Fruit fly (Drosophila melanogaster): ENCODE results near the gene osa.
A peak's percentile ranks its signal among the peaks of the same experiment; 100 is the strongest.

osa gene

DNA sequence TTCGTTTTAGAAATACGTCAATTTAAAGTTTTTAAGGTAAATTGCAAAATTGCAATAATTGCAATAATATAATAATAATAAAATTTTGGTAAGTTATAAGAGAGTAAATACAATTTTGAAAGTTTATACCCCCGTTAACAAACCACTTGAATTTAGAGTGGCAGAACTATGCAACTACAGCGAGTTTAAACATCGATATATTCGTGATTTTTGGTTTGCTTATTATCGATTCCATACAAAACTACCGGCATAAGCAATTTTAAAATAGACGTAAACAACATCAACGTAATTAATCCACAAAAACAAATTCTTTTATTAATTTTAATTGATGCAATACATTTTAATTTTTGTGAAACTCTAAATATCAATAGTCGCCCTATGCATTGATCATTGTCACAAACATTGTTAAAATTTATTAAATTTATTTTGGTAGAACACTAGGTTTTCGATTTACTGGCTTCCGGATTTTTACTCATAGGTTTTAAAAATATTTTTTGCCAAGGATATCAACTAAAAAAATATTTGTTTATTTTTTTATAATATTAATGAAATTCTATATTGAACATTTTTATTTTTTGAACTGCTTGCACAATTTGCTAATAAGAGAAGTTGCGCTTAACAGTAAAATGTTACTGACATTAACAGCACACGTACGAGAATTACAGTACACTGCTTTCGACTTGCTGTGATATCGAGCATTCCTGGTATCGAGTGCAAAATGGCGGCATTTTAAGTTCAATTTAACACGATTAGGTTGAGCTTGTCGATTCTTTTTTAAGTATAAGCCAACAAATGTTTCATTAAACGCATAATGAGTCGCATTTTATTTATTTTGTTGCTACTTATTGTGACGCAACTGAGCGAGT, 843 bp upstream of the osa start, which contains the start of gene Pxt (continued):
- no peak for TF ChIP-seq prd (optimal IDR thresholded peaks at IDR 0.05)
- TF ChIP-seq prd (GFP tag; IDR thresholded peaks at IDR 0.05): no peak
- no peak for TF ChIP-seq Oli (tag; optimal IDR thresholded peaks at IDR 0.05)
- peak; percentile 16 for TF ChIP-seq Med (GFP tag)
- TF ChIP-seq scrt (GFP tag; optimal IDR thresholded peaks at IDR 0.05): no peak
- no peak for TF ChIP-seq hth (optimal IDR thresholded peaks at IDR 0.05)
- TF ChIP-seq CG1603 (tag; optimal IDR thresholded peaks at IDR 0.05): peak; percentile 15
- TF ChIP-seq ash1 (GFP tag; optimal IDR thresholded peaks at IDR 0.05): no peak
- TF ChIP-seq Bgb (GFP tag; IDR thresholded peaks at IDR 0.05; ENCODE audit: partially characterized antibody): peak; percentile 3; the same call in 1 of the 2 replicates
- TF ChIP-seq Hr3 (GFP tag; optimal IDR thresholded peaks at IDR 0.05): no peak
- TF ChIP-seq CG13424 (tag; optimal IDR thresholded peaks at IDR 0.05): no peak

DNA sequence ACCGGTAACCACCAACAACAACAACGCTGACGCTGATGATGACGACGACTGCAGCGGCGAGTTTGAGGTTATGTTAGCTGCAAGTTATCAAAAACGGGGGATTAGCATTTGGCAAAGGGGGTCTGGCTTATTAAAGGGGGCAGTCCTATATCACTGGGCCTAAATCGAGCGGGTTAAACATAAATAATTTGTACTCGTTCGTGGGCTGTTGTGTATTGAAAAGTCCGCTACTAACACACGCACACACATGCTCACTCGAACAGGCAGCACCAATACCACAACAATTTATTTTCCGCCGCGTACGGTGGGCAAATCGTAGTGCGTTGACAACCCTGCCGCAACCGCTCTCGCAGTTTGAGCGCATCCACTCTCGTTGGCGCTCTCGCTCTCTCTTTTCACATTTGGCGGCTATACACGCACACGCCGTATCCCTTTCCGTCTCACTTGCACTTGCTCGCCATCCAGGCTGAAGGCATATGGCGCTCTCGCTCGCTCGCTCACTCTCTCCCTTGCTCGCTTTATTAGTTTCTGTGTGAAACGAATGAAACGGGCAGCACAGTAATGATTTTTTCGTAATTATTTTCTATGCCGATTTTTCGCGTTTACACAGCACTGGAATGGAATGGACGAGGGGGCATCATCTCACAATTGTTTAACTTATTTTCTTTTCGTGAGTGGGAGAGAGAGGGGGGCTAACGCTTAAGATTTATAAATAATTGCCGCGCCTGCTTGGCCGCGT, 1.1 kb downstream of the osa start:
- TF ChIP-seq CG4360 (GFP tag; IDR thresholded peaks at IDR 0.05) (no peak), CG2120 (GFP tag; optimal IDR thresholded peaks at IDR 0.05) (peak; percentile 60), HLH3B (GFP tag; IDR thresholded peaks at IDR 0.05) (no peak), twi (tag; optimal IDR thresholded peaks at IDR 0.05) (no peak), CG6689 (GFP tag; IDR thresholded peaks at IDR 0.05) (no peak), sima (GFP tag; optimal IDR thresholded peaks at IDR 0.05) (no peak), jing (GFP tag; optimal IDR thresholded peaks at IDR 0.05) (no peak), ro (GFP tag; IDR thresholded peaks at IDR 0.05) (no peak), abd-A (tag; optimal IDR thresholded peaks at IDR 0.05) (peak; percentile 94), Kr (GFP tag; optimal IDR thresholded peaks at IDR 0.05) (no peak), CG8765 (GFP tag; IDR thresholded peaks at IDR 0.05) (no peak), chm (GFP tag; IDR thresholded peaks at IDR 0.05) (no peak), gcm2 (GFP tag; optimal IDR thresholded peaks at IDR 0.05) (peak; percentile 5), kni (GFP tag; optimal IDR thresholded peaks at IDR 0.05) (peak; percentile 44), CG4820 (GFP tag; optimal IDR thresholded peaks at IDR 0.05) (no peak), CG8089 (GFP tag; optimal IDR thresholded peaks at IDR 0.05) (no peak), ac (GFP tag; optimal IDR thresholded peaks at IDR 0.05) (peak; percentile 24), CG11560 (tag; IDR thresholded peaks at IDR 0.05) (no peak), CG10654 (GFP tag; optimal IDR thresholded peaks at IDR 0.05) (no peak), mam (GFP tag; optimal IDR thresholded peaks at IDR 0.05) (no peak), vvl (GFP tag; IDR thresholded peaks at IDR 0.05) (no peak), CG6791 (GFP tag; IDR thresholded peaks at IDR 0.05; ENCODE audit: partially characterized antibody) (no peak), CG30403 (GFP tag; optimal IDR thresholded peaks at IDR 0.05) (no peak), Hr3 (GFP tag; optimal IDR thresholded peaks at IDR 0.05) (no peak), wek (GFP tag; optimal IDR thresholded peaks at IDR 0.05) (peak; percentile 9), MTF-1 (GFP tag; optimal IDR thresholded peaks at IDR 0.05; ENCODE audit: borderline replicate concordance) (no peak), CG17186 (GFP tag; optimal IDR thresholded peaks at IDR 0.05) (no peak), scrt (GFP tag; optimal IDR thresholded peaks at IDR 0.05) (peak; percentile 34), vnd (GFP tag; IDR thresholded peaks at IDR 0.05; ENCODE audit: partially characterized antibody) (no peak), lilli (GFP tag; optimal IDR thresholded peaks at IDR 0.05) (peak; percentile 19), Dip2 (GFP tag; IDR thresholded peaks at IDR 0.05) (no peak), PHDP (tag; optimal IDR thresholded peaks at IDR 0.05) (peak; percentile 2), HLH54F (GFP tag; optimal IDR thresholded peaks at IDR 0.05) (peak; percentile 6), nau (GFP tag; optimal IDR thresholded peaks at IDR 0.05) (peak; percentile 34), Hsf (GFP tag; optimal IDR thresholded peaks at IDR 0.05) (no peak), Fer2 (tag; optimal IDR thresholded peaks at IDR 0.05) (no peak), CG33557 (GFP tag; optimal IDR thresholded peaks at IDR 0.05) (peak; percentile 13), zen (tag; optimal IDR thresholded peaks at IDR 0.05) (peak; percentile 72)
